Fruit fly (Drosophila melanogaster) whole organism, embryonic: ENCODE results near the gene CG2931.

Experiments used
- B-H2 ChIP-seq: fragments of 200-800 bp; sonication (Bioruptor generic); optimal IDR thresholded peaks from 2 replicates; lab custom pipeline; 2018; ENCODE audit warnings: missing biosample characterization, mild to moderate bottlenecking, missing genetic modification characterization
- CG10267 ChIP-seq: fragments of 200-800 bp; sonication (Bioruptor generic); optimal IDR thresholded peaks from 2 replicates; lab custom pipeline; 2018; ENCODE audit warnings: missing biosample characterization, mild to moderate bottlenecking, missing genetic modification characterization, moderate library complexity
- CG10543 ChIP-seq: fragments of 200-800 bp; sonication (Bioruptor generic); optimal IDR thresholded peaks from 3 replicates; lab custom pipeline; 2017; ENCODE audit warnings: missing biosample characterization, mild to moderate bottlenecking, missing genetic modification characterization, moderate library complexity
- CG10959 ChIP-seq: fragments of 200-800 bp; sonication (Bioruptor generic); IDR thresholded peaks from 2 replicates; pipeline ENCODE4 v1.3.6; 2022; ENCODE audit warnings: missing biosample characterization, missing genetic modification characterization
- CG11723 ChIP-seq: fragments of 200-800 bp; sonication (Bioruptor generic); optimal IDR thresholded peaks from 2 replicates; lab custom pipeline; 2017; ENCODE audit warnings: missing biosample characterization, mild to moderate bottlenecking, missing genetic modification characterization
- CG13775 ChIP-seq: fragments of 200-800 bp; sonication (Bioruptor generic); optimal IDR thresholded peaks from 3 replicates; lab custom pipeline; 2017; ENCODE audit warnings: missing biosample characterization, mild to moderate bottlenecking, missing genetic modification characterization
- CG13894 ChIP-seq: fragments of 200-800 bp; sonication (Bioruptor generic); optimal IDR thresholded peaks from 3 replicates; lab custom pipeline; 2018; ENCODE audit warnings: missing biosample characterization, mild to moderate bottlenecking, missing genetic modification characterization, moderate library complexity
- CG14014 ChIP-seq: fragments of 200-800 bp; sonication (Bioruptor generic); IDR thresholded peaks from 2 replicates; pipeline ENCODE4 v1.3.6; 2022; ENCODE audit warnings: missing biosample characterization, missing genetic modification characterization
- CG15514 ChIP-seq: fragments of 200-800 bp; sonication (Bioruptor generic); optimal IDR thresholded peaks from 3 replicates; lab custom pipeline; 2017; ENCODE audit warnings: missing biosample characterization, missing genetic modification characterization, mild to moderate bottlenecking, moderate library complexity, missing genetic modification reagents
- CG17186 ChIP-seq: fragments of 200-800 bp; sonication (Bioruptor generic); optimal IDR thresholded peaks from 3 replicates; lab custom pipeline; 2017; ENCODE audit warnings: missing biosample characterization, missing genetic modification reagents, missing genetic modification characterization
- CG18599 ChIP-seq: fragments of 200-800 bp; sonication (Bioruptor generic); optimal IDR thresholded peaks from 3 replicates; lab custom pipeline; 2017; ENCODE audit warnings: missing biosample characterization, missing genetic modification characterization, mild to moderate bottlenecking, moderate library complexity, missing genetic modification reagents
- CG2129 ChIP-seq: fragments of 200-800 bp; sonication (Bioruptor generic); IDR thresholded peaks from 2 replicates; pipeline ENCODE4 v1.3.6; 2022; ENCODE audit warnings: missing biosample characterization, missing genetic modification characterization; ENCODE audit not compliant: partially characterized antibody
- CG2678 ChIP-seq: fragments of 200-800 bp; sonication (Bioruptor generic); optimal IDR thresholded peaks from 3 replicates; lab custom pipeline; 2019; ENCODE audit warnings: missing biosample characterization, mild to moderate bottlenecking, missing genetic modification characterization, moderate library complexity
- CG30020 ChIP-seq: fragments of 200-800 bp; optimal IDR thresholded peaks from 2 replicates; lab custom pipeline; 2019; ENCODE audit warnings: missing biosample characterization, mild to moderate bottlenecking, missing genetic modification characterization, moderate library complexity
- CG3726 ChIP-seq: fragments of 200-800 bp; sonication (Bioruptor generic); IDR thresholded peaks from 3 replicates; pipeline ENCODE4, ENCODE4 v1.3.6; 2022; ENCODE audit warnings: missing biosample characterization, missing genetic modification characterization
- CG3838 ChIP-seq: fragments of 200-800 bp; sonication (Bioruptor generic); optimal IDR thresholded peaks from 3 replicates; lab custom pipeline; 2016; ENCODE audit warnings: missing biosample characterization, missing genetic modification characterization
- CG6254 ChIP-seq: fragments of 200-800 bp; sonication (Bioruptor generic); optimal IDR thresholded peaks from 3 replicates; lab custom pipeline; 2017; ENCODE audit warnings: mild to moderate bottlenecking, missing biosample characterization, missing genetic modification reagents, missing genetic modification characterization
- CG6683 ChIP-seq: fragments of 200-800 bp; sonication (Bioruptor generic); optimal IDR thresholded peaks from 2 replicates; lab custom pipeline; 2017; ENCODE audit warnings: missing biosample characterization, mild to moderate bottlenecking, missing genetic modification characterization, missing genetic modification reagents
- CG7372 ChIP-seq: fragments of 200-800 bp; sonication (Bioruptor generic); IDR thresholded peaks from 2 replicates; pipeline ENCODE4 v1.3.6; 2022; ENCODE audit warnings: missing biosample characterization, missing genetic modification characterization
- CG7786 ChIP-seq: fragments of 200-800 bp; sonication (Bioruptor generic); optimal IDR thresholded peaks from 2 replicates; lab custom pipeline; 2016; ENCODE audit warnings: missing biosample characterization, missing genetic modification characterization
- CG7963 ChIP-seq: fragments of 200-800 bp; sonication (Bioruptor generic); IDR thresholded peaks from 3 replicates; pipeline ENCODE4 v1.3.6; 2022; ENCODE audit warnings: missing biosample characterization, missing genetic modification characterization; ENCODE audit not compliant: partially characterized antibody
- CG9609 ChIP-seq: fragments of 200-800 bp; sonication (Bioruptor generic); optimal IDR thresholded peaks from 3 replicates; lab custom pipeline; 2016; ENCODE audit warnings: missing biosample characterization, missing genetic modification characterization
- CG9727 ChIP-seq: fragments of 200-800 bp; sonication (Bioruptor generic); optimal IDR thresholded peaks from 3 replicates; lab custom pipeline; 2017; ENCODE audit warnings: missing biosample characterization, mild to moderate bottlenecking, missing genetic modification characterization
- CTCF ChIP-seq: fragments of 200-800 bp; sonication (Bioruptor generic); optimal IDR thresholded peaks from 2 replicates; lab custom pipeline; 2017; ENCODE audit warnings: missing biosample characterization, mild to moderate bottlenecking, missing genetic modification characterization, moderate library complexity
- CoRest ChIP-seq: fragments of 200-800 bp; sonication (Bioruptor generic); optimal IDR thresholded peaks from 3 replicates; lab custom pipeline; 2018; ENCODE audit warnings: missing biosample characterization, mild to moderate bottlenecking, missing genetic modification characterization, moderate library complexity
- Deaf1 ChIP-seq: fragments of 200-800 bp; optimal IDR thresholded peaks from 3 replicates; lab custom pipeline; 2019; ENCODE audit warnings: missing biosample characterization, mild to moderate bottlenecking, missing genetic modification characterization, moderate library complexity
- Dll ChIP-seq: fragments of 200-800 bp; sonication (Bioruptor generic); IDR thresholded peaks from 4 replicates; pipeline ENCODE4 v1.3.6; 2022; ENCODE audit warnings: missing biosample characterization, missing genetic modification characterization; ENCODE audit not compliant: partially characterized antibody
- H15 ChIP-seq: fragments of 200-800 bp; sonication (Bioruptor generic); IDR thresholded peaks from 3 replicates; pipeline ENCODE4 v1.3.6; 2022; ENCODE audit warnings: missing biosample characterization, missing genetic modification characterization
- MTF-1 ChIP-seq: fragments of 200-800 bp; sonication (Bioruptor generic); optimal IDR thresholded peaks from 2 replicates; lab custom pipeline; 2018; ENCODE audit warnings: missing biosample characterization, mild to moderate bottlenecking, missing genetic modification characterization, borderline replicate concordance
- Mad ChIP-seq: fragments of 200-800 bp; sonication (Bioruptor generic); optimal IDR thresholded peaks from 2 replicates; lab custom pipeline; 2016; ENCODE audit warnings: missing biosample characterization, missing genetic modification characterization
- Myb ChIP-seq: fragments of 200-800 bp; sonication (Bioruptor generic); optimal IDR thresholded peaks from 2 replicates; lab custom pipeline; 2016; ENCODE audit warnings: missing biosample characterization, missing genetic modification characterization
- Nf-YB ChIP-seq: fragments of 200-800 bp; sonication (Bioruptor generic); optimal IDR thresholded peaks from 3 replicates; lab custom pipeline; 2019; ENCODE audit warnings: missing biosample characterization, mild to moderate bottlenecking, missing genetic modification characterization, moderate library complexity
- Nf-YC ChIP-seq: fragments of 200-800 bp; optimal IDR thresholded peaks from 3 replicates; lab custom pipeline; 2019; ENCODE audit warnings: missing biosample characterization, mild to moderate bottlenecking, missing genetic modification characterization, moderate library complexity
- Ravus ChIP-seq: fragments of 200-800 bp; sonication (Bioruptor generic); IDR thresholded peaks from 2 replicates; pipeline ENCODE4 v1.3.6; 2022; ENCODE audit warnings: missing biosample characterization, missing genetic modification characterization
- Sox102F ChIP-seq: fragments of 200-800 bp; sonication (Bioruptor generic); optimal IDR thresholded peaks from 2 replicates; lab custom pipeline; 2018; ENCODE audit warnings: missing biosample characterization, mild to moderate bottlenecking, missing genetic modification characterization, moderate library complexity
- Spps ChIP-seq: fragments of 200-800 bp; sonication (Bioruptor generic); optimal IDR thresholded peaks from 2 replicates; lab custom pipeline; 2018; ENCODE audit warnings: missing biosample characterization, mild to moderate bottlenecking, missing genetic modification characterization
- Stat92E ChIP-seq, 3 experiments: fragments of >200 bp in 2 of 3; fragments of 200-800 bp in 1 of 3; sonication (Bioruptor generic) in 1 of 3; optimal IDR thresholded peaks; 2 replicates each; lab custom pipeline; 2017 to 2019; ENCODE audit warnings: missing biosample characterization in 3 of 3, missing genetic modification characterization in 3 of 3, mild to moderate bottlenecking in 1 of 3, moderate library complexity in 1 of 3
- TFAM ChIP-seq: fragments of 200-800 bp; sonication (Bioruptor generic); optimal IDR thresholded peaks from 2 replicates; lab custom pipeline; 2017; ENCODE audit warnings: missing biosample characterization, missing genetic modification characterization, inconsistent platforms
- cato ChIP-seq: fragments of 200-800 bp; sonication (Bioruptor generic); optimal IDR thresholded peaks from 2 replicates; lab custom pipeline; 2016; ENCODE audit warnings: missing biosample characterization, missing genetic modification characterization, borderline replicate concordance
- exex ChIP-seq: fragments of 200-800 bp; sonication (Bioruptor generic); optimal IDR thresholded peaks from 4 replicates; lab custom pipeline; 2018; ENCODE audit warnings: missing biosample characterization, mild to moderate bottlenecking, missing genetic modification characterization, moderate library complexity
- fru ChIP-seq: fragments of >200 bp; optimal IDR thresholded peaks from 2 replicates; lab custom pipeline; 2017
- gce ChIP-seq: fragments of 200-800 bp; sonication (Bioruptor generic); IDR thresholded peaks from 3 replicates; pipeline ENCODE4 v1.3.6; 2022; ENCODE audit warnings: missing biosample characterization, missing genetic modification characterization
- lilli ChIP-seq: fragments of 200-800 bp; sonication (Bioruptor generic); optimal IDR thresholded peaks from 3 replicates; lab custom pipeline; 2016; ENCODE audit warnings: missing biosample characterization, missing genetic modification characterization
- nerfin-1 ChIP-seq: fragments of 200-800 bp; sonication (Bioruptor generic); optimal IDR thresholded peaks from 3 replicates; lab custom pipeline; 2019; ENCODE audit warnings: missing biosample characterization, mild to moderate bottlenecking, missing genetic modification characterization, moderate library complexity
- ranshi ChIP-seq: fragments of 200-800 bp; sonication (Bioruptor generic); IDR thresholded peaks from 2 replicates; pipeline ENCODE4 v1.3.6; 2022; ENCODE audit warnings: missing biosample characterization, missing genetic modification characterization
- sens ChIP-seq: fragments of 200-800 bp; sonication (Bioruptor generic); peaks from one replicate; lab custom pipeline; 2016; ENCODE audit warnings: missing biosample characterization, missing genetic modification characterization
- sens-2 ChIP-seq: fragments of 200-800 bp; sonication (Bioruptor generic); IDR thresholded peaks from 2 replicates; pipeline ENCODE4 v1.3.6; 2022; ENCODE audit warnings: missing biosample characterization, missing genetic modification characterization
- seq ChIP-seq: fragments of 200-800 bp; sonication (Bioruptor generic); IDR thresholded peaks from 2 replicates; pipeline ENCODE4 v1.3.6; 2022; ENCODE audit warnings: missing biosample characterization, missing genetic modification characterization
- twi ChIP-seq: fragments of 200-800 bp; optimal IDR thresholded peaks from 2 replicates; lab custom pipeline; 2019; ENCODE audit warnings: missing biosample characterization, mild to moderate bottlenecking, missing genetic modification characterization, moderate library complexity
- vnd ChIP-seq: fragments of 200-800 bp; sonication (Bioruptor generic); IDR thresholded peaks from 3 replicates; pipeline ENCODE4 v1.3.6; 2022; ENCODE audit warnings: missing biosample characterization, missing genetic modification characterization; ENCODE audit not compliant: partially characterized antibody

CG2931 gene

dm6 chr3R:5600361-5601043 lies 32.1 kb upstream of the CG2931 start (continued):
- TF ChIP-seq CG3726: no peak
- no peak for TF ChIP-seq Ravus
- TF ChIP-seq Sox102F (GFP tag; lab: Kevin White, UChicago): no peak
- TF ChIP-seq exex: peak; percentile 14
- TF ChIP-seq ranshi (GFP tag; lab: Robert Waterston, UW): no peak
- no peak for TF ChIP-seq CG17186 (GFP tag; lab: Kevin White, UChicago)
- peak; percentile 79 for TF ChIP-seq B-H2
- TF ChIP-seq CG2129 (GFP tag; lab: Robert Waterston, UW): no peak
- TF ChIP-seq gce (GFP tag; lab: Robert Waterston, UW): no peak
- peak; percentile 53 for TF ChIP-seq Nf-YC (tag; lab: Kevin White, UChicago)
- TF ChIP-seq vnd: no peak
- TF ChIP-seq Dll (GFP tag; lab: Robert Waterston, UW): no peak
- peak; percentile 25 for TF ChIP-seq lilli
- TF ChIP-seq fru (lab: Kevin White, UChicago): no peak
- TF ChIP-seq sens (GFP tag; lab: Kevin White, UChicago): peak; percentile 71
- TF ChIP-seq Nf-YB: peak; percentile 1
- peak; percentile 39 for TF ChIP-seq CG15514
- TF ChIP-seq CG13775 (GFP tag; lab: Kevin White, UChicago): no peak
- peak; percentile 30 for TF ChIP-seq CG2678 (tag; lab: Kevin White, UChicago)
- no peak for TF ChIP-seq CG7786
- no peak for TF ChIP-seq CG7963 (GFP tag; lab: Robert Waterston, UW)
- TF ChIP-seq CG11723 (GFP tag; lab: Kevin White, UChicago): no peak
- no peak for TF ChIP-seq CoRest (tag; lab: Kevin White, UChicago)
- TF ChIP-seq sens-2 (GFP tag; lab: Robert Waterston, UW): no peak
- peak in 1 of 3 experiments; percentile 17 for TF ChIP-seq Stat92E (GFP tag; optimal IDR thresholded peaks at IDR 0.05; lab: Kevin White, UChicago)
- peak; percentile 37 for TF ChIP-seq CG6254 (GFP tag; lab: Kevin White, UChicago)
- no peak for TF ChIP-seq Myb
- TF ChIP-seq Deaf1 (tag; lab: Kevin White, UChicago): peak; percentile 100
- TF ChIP-seq CG10543 (GFP tag; lab: Kevin White, UChicago): peak; percentile 96
- peak; percentile 42 for TF ChIP-seq twi (tag; lab: Kevin White, UChicago)
- no peak for TF ChIP-seq cato (GFP tag; lab: Kevin White, UChicago)
- no peak for TF ChIP-seq CG9727
- TF ChIP-seq CG9609 (GFP tag; lab: Kevin White, UChicago): no peak
- TF ChIP-seq CTCF (GFP tag; lab: Kevin White, UChicago): no peak
- no peak for TF ChIP-seq Spps (tag; lab: Kevin White, UChicago)
- TF ChIP-seq MTF-1 (GFP tag; lab: Kevin White, UChicago): peak; percentile 21
- peak; percentile 78 for TF ChIP-seq nerfin-1 (tag; lab: Kevin White, UChicago)
- no peak for TF ChIP-seq TFAM
- TF ChIP-seq CG13894 (tag; lab: Kevin White, UChicago): peak; percentile 77
- TF ChIP-seq CG7372 (GFP tag; lab: Robert Waterston, UW): no peak
- TF ChIP-seq CG30020 (tag; lab: Kevin White, UChicago): no peak
- no peak for TF ChIP-seq CG10267 (tag; lab: Kevin White, UChicago)
- no peak for TF ChIP-seq CG10959 (GFP tag; lab: Robert Waterston, UW)
- no peak for TF ChIP-seq H15 (GFP tag; lab: Robert Waterston, UW)
- TF ChIP-seq CG14014 (GFP tag; lab: Robert Waterston, UW): no peak
- peak; percentile 39 for TF ChIP-seq CG18599 (GFP tag; lab: Kevin White, UChicago)
- TF ChIP-seq CG6683 (GFP tag; lab: Kevin White, UChicago): peak; percentile 14
- TF ChIP-seq Mad: no peak
- TF ChIP-seq CG3838 (GFP tag; lab: Kevin White, UChicago): no peak
- no peak for TF ChIP-seq seq
